Worm (Caenorhabditis elegans): Measurements from ENCODE around the gene otub-3.

The otub-3 gene

ce11 chrIV:8728122-8728521 is at the start of gene otub-3:
otub-3 (plus strand) TSS chrIV:8728177.
- no peak for TF ChIP-seq lin-35 (GFP tag; optimal IDR thresholded peaks at IDR 0.05)
- no peak for TF ChIP-seq ama-1 (optimal IDR thresholded peaks at IDR 0.05)
- TF ChIP-seq nhr-76 (tag; optimal IDR thresholded peaks at IDR 0.05): no peak
- TF ChIP-seq xbp-1 (tag; optimal IDR thresholded peaks at IDR 0.05): no peak
- no peak for TF ChIP-seq irx-1 (tag; optimal IDR thresholded peaks at IDR 0.05)
- no peak for TF ChIP-seq egl-13 (tag; optimal IDR thresholded peaks at IDR 0.05)
- TF ChIP-seq F16B12.6 (tag; optimal IDR thresholded peaks at IDR 0.05): no peak
- no peak for TF ChIP-seq fkh-10 (GFP tag; optimal IDR thresholded peaks at IDR 0.05)
- no peak for TF ChIP-seq mab-9 (GFP tag; IDR thresholded peaks at IDR 0.05)
- TF ChIP-seq unc-98 (GFP tag; IDR thresholded peaks at IDR 0.05): no peak
- TF ChIP-seq pag-3 (tag; optimal IDR thresholded peaks at IDR 0.05; ENCODE audit: borderline replicate concordance, insufficient read depth): no peak
- TF ChIP-seq unc-62 (GFP tag; optimal IDR thresholded peaks at IDR 0.05): no peak
- no peak for TF ChIP-seq snu-23 (GFP tag; optimal IDR thresholded peaks at IDR 0.05)
- no peak for TF ChIP-seq ceh-90 (tag; optimal IDR thresholded peaks at IDR 0.05)
- no peak for TF ChIP-seq lsy-2 (tag; optimal IDR thresholded peaks at IDR 0.05)
- no peak for TF ChIP-seq zip-4 (GFP tag; optimal IDR thresholded peaks at IDR 0.05)
- TF ChIP-seq jun-1 (tag; optimal IDR thresholded peaks at IDR 0.05): no peak
- TF ChIP-seq alr-1 (tag; optimal IDR thresholded peaks at IDR 0.05; ENCODE audit: borderline replicate concordance): no peak

ce11 chrIV:8679225-8679624 is 48.8 kb upstream of the otub-3 start, which contains the start of gene nlp-60:
nlp-60 (minus strand) TSS chrIV:8679325.
- TF ChIP-seq unc-62 (GFP tag; optimal IDR thresholded peaks at IDR 0.05) (no peak), mef-2 (tag; optimal IDR thresholded peaks at IDR 0.05) (no peak), swsn-7 (tag; optimal IDR thresholded peaks at IDR 0.05) (no peak), elt-2 (tag; optimal IDR thresholded peaks at IDR 0.05) (no peak), fkh-10 (GFP tag; optimal IDR thresholded peaks at IDR 0.05) (no peak), Y116A8C.19 (tag; optimal IDR thresholded peaks at IDR 0.05; ENCODE audit: borderline replicate concordance) (no peak), mab-9 (GFP tag; IDR thresholded peaks at IDR 0.05) (no peak), snu-23 (GFP tag; optimal IDR thresholded peaks at IDR 0.05) (no peak), ceh-63 (GFP tag; optimal IDR thresholded peaks at IDR 0.05) (no peak), unc-30 (tag; optimal IDR thresholded peaks at IDR 0.05) (no peak), dpl-1 (GFP tag; optimal IDR thresholded peaks at IDR 0.05) (no peak), sup-37 (GFP tag; optimal IDR thresholded peaks at IDR 0.05) (no peak), unc-98 (GFP tag; IDR thresholded peaks at IDR 0.05) (no peak), pax-3 (tag; optimal IDR thresholded peaks at IDR 0.05) (no peak), C16A3.4 (tag; optimal IDR thresholded peaks at IDR 0.05) (no peak), ama-1 (optimal IDR thresholded peaks at IDR 0.05) (no peak), unc-86 (tag; optimal IDR thresholded peaks at IDR 0.05) (no peak)

ce11 chrIV:8686510-8686909 is 41.5 kb upstream of the otub-3 start, which contains the start of gene pole-2:
pole-2 (minus strand) TSS chrIV:8686610.
- no peak for TF ChIP-seq ces-1 (GFP tag; optimal IDR thresholded peaks at IDR 0.05)
- TF ChIP-seq nhr-84 (tag; optimal IDR thresholded peaks at IDR 0.05): no peak
- TF ChIP-seq efl-1 (optimal IDR thresholded peaks at IDR 0.05): no peak
- no peak for TF ChIP-seq efl-1 (GFP tag; optimal IDR thresholded peaks at IDR 0.05 in 1 of 2)
- TF ChIP-seq aha-1 (tag; optimal IDR thresholded peaks at IDR 0.05): no peak
- TF ChIP-seq ceh-90 (tag; optimal IDR thresholded peaks at IDR 0.05): no peak
- no peak for TF ChIP-seq vab-15 (tag; optimal IDR thresholded peaks at IDR 0.05)
- no peak for TF ChIP-seq aly-2 (tag; optimal IDR thresholded peaks at IDR 0.05)
- no peak for TF ChIP-seq lsy-2 (tag; optimal IDR thresholded peaks at IDR 0.05)
- no peak for TF ChIP-seq zag-1 (tag; optimal IDR thresholded peaks at IDR 0.05)
- TF ChIP-seq efl-3 (GFP tag; optimal IDR thresholded peaks at IDR 0.05): no peak
- no peak for TF ChIP-seq nhr-11 (tag; optimal IDR thresholded peaks at IDR 0.05)
- no peak for TF ChIP-seq nhr-47 (tag; optimal IDR thresholded peaks at IDR 0.05)

Data from whole organism, L1 larva.